Worm (Caenorhabditis elegans) whole organism, L1 larva: ENCODE results near the gene ttr-16.

Experiments
- C16A3.4 ChIP-seq: fragments of 150-350 bp; optimal IDR thresholded peaks from 2 replicates; lab custom pipeline; 2014; ENCODE audit warnings: missing biosample characterization, missing genetic modification characterization
- C34B4.2 ChIP-seq: sonication (generic microtip); optimal IDR thresholded peaks from 2 replicates; lab custom pipeline; 2017; ENCODE audit warnings: mild to moderate bottlenecking, missing genetic modification characterization, missing compliant biosample characterization
- F16B12.6 ChIP-seq: fragments of 150-350 bp; optimal IDR thresholded peaks from 2 replicates; lab custom pipeline; 2014; ENCODE audit warnings: missing biosample characterization, missing genetic modification characterization
- Y116A8C.19 ChIP-seq: sonication (generic microtip); optimal IDR thresholded peaks from 2 replicates; lab custom pipeline; 2016; ENCODE audit warnings: missing compliant biosample characterization, missing genetic modification characterization, borderline replicate concordance
- aha-1 ChIP-seq: fragments of 150-350 bp; optimal IDR thresholded peaks from 2 replicates; lab custom pipeline; 2014; ENCODE audit warnings: missing biosample characterization, missing genetic modification characterization
- alr-1 ChIP-seq: fragments of 200-800 bp; sonication (Bioruptor generic); optimal IDR thresholded peaks from 2 replicates; lab custom pipeline; 2018; ENCODE audit warnings: borderline replicate concordance, mild to moderate bottlenecking, missing genetic modification characterization, missing compliant biosample characterization
- aly-2 ChIP-seq: fragments of 150-350 bp; optimal IDR thresholded peaks from 2 replicates; lab custom pipeline; 2014; ENCODE audit warnings: missing biosample characterization, missing genetic modification characterization
- ama-1 ChIP-seq: fragments of 150-350 bp; optimal IDR thresholded peaks from 2 replicates; lab custom pipeline; 2014
- blmp-1 ChIP-seq: fragments of 150-350 bp; optimal IDR thresholded peaks from 2 replicates; lab custom pipeline; 2014; ENCODE audit warnings: missing biosample characterization, missing genetic modification characterization
- ceh-82 ChIP-seq, 3 experiments: fragments of 150-350 bp in 1 of 3; sonication (generic microtip) in 2 of 3; optimal IDR thresholded peaks; 2 replicates each; lab custom pipeline; 2014 to 2017; ENCODE audit warnings: missing biosample characterization in 3 of 3, missing genetic modification characterization in 3 of 3
- ceh-88 ChIP-seq: fragments of 200-800 bp; sonication (Bioruptor generic); IDR thresholded peaks from 2 replicates; pipeline ENCODE4 v1.3.6; 2022; ENCODE audit warnings: missing genetic modification characterization, missing compliant biosample characterization
- dpl-1 ChIP-seq, 3 experiments: fragments of 150-350 bp in 2 of 3; sonication (generic microtip) in 1 of 3; optimal IDR thresholded peaks; 2 replicates each; lab custom pipeline; 2014 to 2017; ENCODE audit warnings: missing biosample characterization in 3 of 3, missing genetic modification characterization in 3 of 3, missing genetic modification reagents in 3 of 3
- efl-3 ChIP-seq: fragments of 200-800 bp; sonication (Bioruptor generic); optimal IDR thresholded peaks from 2 replicates; lab custom pipeline; 2018; ENCODE audit warnings: mild to moderate bottlenecking, missing genetic modification characterization, missing compliant biosample characterization
- egl-13 ChIP-seq: sonication (generic microtip); optimal IDR thresholded peaks from 2 replicates; lab custom pipeline; 2016; ENCODE audit warnings: missing genotype, missing genetic modification reagents, missing genetic modification characterization, missing compliant biosample characterization
- elt-2 ChIP-seq: sonication (generic microtip); optimal IDR thresholded peaks from 2 replicates; lab custom pipeline; 2016; ENCODE audit warnings: missing genetic modification characterization, mild to moderate bottlenecking, inconsistent platforms, missing compliant biosample characterization, missing genetic modification reagents
- elt-3 ChIP-seq, 6 experiments: fragments of 150-350 bp in 1 of 6; sonication (generic microtip); optimal IDR thresholded peaks; 2 replicates each; lab custom pipeline; 2017 to 2018; ENCODE audit warnings: missing biosample characterization in 6 of 6, missing genetic modification characterization in 6 of 6, inconsistent platforms in 1 of 6
- ets-5 ChIP-seq: fragments of 200-800 bp; sonication (Bioruptor generic); IDR thresholded peaks from 2 replicates; pipeline ENCODE4 v1.3.6; 2022; ENCODE audit warnings: missing genetic modification characterization, missing compliant biosample characterization
- fkh-10 ChIP-seq: sonication (generic microtip); optimal IDR thresholded peaks from 2 replicates; lab custom pipeline; 2017; ENCODE audit warnings: missing biosample characterization, missing genetic modification reagents, missing genetic modification characterization
- fkh-4 ChIP-seq: sonication (generic microtip); optimal IDR thresholded peaks from 2 replicates; lab custom pipeline; 2016; ENCODE audit warnings: missing compliant biosample characterization, missing genetic modification characterization, borderline replicate concordance
- fkh-8 ChIP-seq: sonication (generic microtip); optimal IDR thresholded peaks from 2 replicates; lab custom pipeline; 2016; ENCODE audit warnings: mild to moderate bottlenecking, missing genetic modification characterization, missing compliant biosample characterization
- fos-1 ChIP-seq: fragments of 150-350 bp; optimal IDR thresholded peaks from 2 replicates; lab custom pipeline; 2014; ENCODE audit warnings: missing biosample characterization, missing genetic modification characterization
- hlh-17 ChIP-seq: fragments of 200-800 bp; sonication (Bioruptor generic); optimal IDR thresholded peaks from 2 replicates; lab custom pipeline; 2018; ENCODE audit warnings: missing genetic modification characterization, mild to moderate bottlenecking, missing compliant biosample characterization, moderate library complexity, borderline replicate concordance
- hlh-4 ChIP-seq: sonication (generic microtip); optimal IDR thresholded peaks from 2 replicates; lab custom pipeline; 2016; ENCODE audit warnings: mild to moderate bottlenecking, missing genetic modification characterization, missing compliant biosample characterization
- hpl-2 ChIP-seq: fragments of 150-350 bp; optimal IDR thresholded peaks from 2 replicates; lab custom pipeline; 2014; ENCODE audit warnings: missing biosample characterization, missing genetic modification reagents, missing genetic modification characterization
- irx-1 ChIP-seq: sonication (generic microtip); optimal IDR thresholded peaks from 2 replicates; lab custom pipeline; 2016; ENCODE audit warnings: missing genetic modification characterization, missing compliant biosample characterization
- isw-1 ChIP-seq: fragments of 200-800 bp; sonication (Bioruptor generic); IDR thresholded peaks from 2 replicates; pipeline ENCODE4 v1.3.6; 2022; ENCODE audit warnings: missing genetic modification characterization, missing compliant biosample characterization
- jun-1 ChIP-seq: fragments of 150-350 bp; optimal IDR thresholded peaks from 2 replicates; lab custom pipeline; 2014; ENCODE audit warnings: missing biosample characterization, missing genetic modification reagents, missing genetic modification characterization
- lin-13 ChIP-seq: fragments of 150-350 bp; optimal IDR thresholded peaks from 2 replicates; lab custom pipeline; 2014; ENCODE audit warnings: missing biosample characterization, missing genetic modification reagents, missing genetic modification characterization
- lin-35 ChIP-seq, 2 experiments: fragments of 150-350 bp; optimal IDR thresholded peaks; 2 replicates each; lab custom pipeline; 2014; ENCODE audit warnings: missing biosample characterization in 2 of 2, missing genetic modification characterization in 2 of 2, missing genetic modification reagents in 2 of 2
- lir-3 ChIP-seq: sonication (generic microtip); optimal IDR thresholded peaks from 2 replicates; lab custom pipeline; 2016; ENCODE audit warnings: mild to moderate bottlenecking, missing genetic modification characterization, moderate library complexity, missing compliant biosample characterization; ENCODE audit not compliant: poor library complexity
- nhr-11 ChIP-seq: fragments of 150-350 bp; optimal IDR thresholded peaks from 2 replicates; lab custom pipeline; 2014; ENCODE audit warnings: missing biosample characterization, missing genetic modification characterization
- nhr-28 ChIP-seq: fragments of 150-350 bp; optimal IDR thresholded peaks from 2 replicates; lab custom pipeline; 2014; ENCODE audit warnings: missing biosample characterization, missing genetic modification characterization
- nhr-47 ChIP-seq: sonication (generic microtip); optimal IDR thresholded peaks from 2 replicates; lab custom pipeline; 2016; ENCODE audit warnings: mild to moderate bottlenecking, missing genetic modification characterization, moderate library complexity, missing compliant biosample characterization
- nhr-76 ChIP-seq: sonication (generic microtip); optimal IDR thresholded peaks from 2 replicates; lab custom pipeline; 2017; ENCODE audit warnings: missing biosample characterization, missing genetic modification characterization
- nhr-77 ChIP-seq: fragments of 150-350 bp; optimal IDR thresholded peaks from 2 replicates; lab custom pipeline; 2014; ENCODE audit warnings: missing biosample characterization, missing genetic modification characterization
- nhr-85 ChIP-seq: sonication (generic microtip); peaks from one replicate; lab custom pipeline; 2016; ENCODE audit warnings: missing genetic modification characterization, inconsistent platforms, missing compliant biosample characterization
- nhr-90 ChIP-seq: sonication (generic microtip); optimal IDR thresholded peaks from 2 replicates; lab custom pipeline; 2016; ENCODE audit warnings: mild to moderate bottlenecking, missing genetic modification characterization, missing compliant biosample characterization; ENCODE audit not compliant: poor library complexity
- pqm-1 ChIP-seq: sonication (generic microtip); optimal IDR thresholded peaks from 3 replicates; lab custom pipeline; 2017; ENCODE audit warnings: missing biosample characterization, missing genetic modification characterization
- rnt-1 ChIP-seq: sonication (generic microtip); optimal IDR thresholded peaks from 2 replicates; lab custom pipeline; 2016; ENCODE audit warnings: mild to moderate bottlenecking, missing genetic modification characterization, moderate library complexity, missing compliant biosample characterization
- skn-1 ChIP-seq: fragments of 150-350 bp; optimal IDR thresholded peaks from 2 replicates; lab custom pipeline; 2014; ENCODE audit warnings: missing biosample characterization, missing genetic modification characterization
- snu-23 ChIP-seq: sonication (generic microtip); optimal IDR thresholded peaks from 2 replicates; lab custom pipeline; 2016; ENCODE audit warnings: missing genetic modification characterization, missing compliant biosample characterization
- sptf-1 ChIP-seq: fragments of 150-350 bp; optimal IDR thresholded peaks from 2 replicates; lab custom pipeline; 2014; ENCODE audit warnings: missing biosample characterization, missing genetic modification characterization
- sup-37 ChIP-seq: fragments of 200-800 bp; sonication (Bioruptor generic); optimal IDR thresholded peaks from 2 replicates; lab custom pipeline; 2018; ENCODE audit warnings: mild to moderate bottlenecking, missing genetic modification characterization, missing compliant biosample characterization
- swsn-7 ChIP-seq: sonication (generic microtip); optimal IDR thresholded peaks from 2 replicates; lab custom pipeline; 2016; ENCODE audit warnings: missing genetic modification characterization, missing compliant biosample characterization
- tbx-2 ChIP-seq: sonication (generic microtip); optimal IDR thresholded peaks from 2 replicates; lab custom pipeline; 2016; ENCODE audit warnings: missing genetic modification characterization, missing compliant biosample characterization
- tlp-1 ChIP-seq: fragments of 150-350 bp; optimal IDR thresholded peaks from 2 replicates; lab custom pipeline; 2014; ENCODE audit warnings: missing biosample characterization, missing genetic modification characterization
- unc-130 ChIP-seq: fragments of 150-350 bp; optimal IDR thresholded peaks from 2 replicates; lab custom pipeline; 2017; ENCODE audit warnings: missing biosample characterization, missing genetic modification characterization, inconsistent platforms
- unc-30 ChIP-seq: sonication (generic microtip); optimal IDR thresholded peaks from 2 replicates; lab custom pipeline; 2017; ENCODE audit warnings: missing biosample characterization, missing genetic modification characterization
- unc-86 ChIP-seq: sonication (generic microtip); optimal IDR thresholded peaks from 2 replicates; lab custom pipeline; 2016; ENCODE audit warnings: missing genetic modification characterization, missing compliant biosample characterization
- unc-98 ChIP-seq: fragments of 200-800 bp; sonication (Bioruptor generic); IDR thresholded peaks from 2 replicates; pipeline ENCODE4 v1.3.6; 2022; ENCODE audit warnings: missing genetic modification characterization, missing compliant biosample characterization
- vab-15 ChIP-seq: sonication (generic microtip); optimal IDR thresholded peaks from 2 replicates; lab custom pipeline; 2017; ENCODE audit warnings: missing genotype, mild to moderate bottlenecking, missing genetic modification characterization, missing compliant biosample characterization
- xbp-1 ChIP-seq: sonication (generic microtip); optimal IDR thresholded peaks from 2 replicates; lab custom pipeline; 2016; ENCODE audit warnings: missing genetic modification characterization, missing compliant biosample characterization
- zip-4 ChIP-seq: fragments of 200-800 bp; sonication (Bioruptor generic); optimal IDR thresholded peaks from 2 replicates; lab custom pipeline; 2018; ENCODE audit warnings: mild to moderate bottlenecking, missing genetic modification characterization, moderate library complexity, missing compliant biosample characterization
- ztf-4 ChIP-seq: fragments of 150-350 bp; optimal IDR thresholded peaks from 2 replicates; lab custom pipeline; 2014; ENCODE audit warnings: missing biosample characterization, missing genetic modification characterization

Gene ttr-16

DNA sequence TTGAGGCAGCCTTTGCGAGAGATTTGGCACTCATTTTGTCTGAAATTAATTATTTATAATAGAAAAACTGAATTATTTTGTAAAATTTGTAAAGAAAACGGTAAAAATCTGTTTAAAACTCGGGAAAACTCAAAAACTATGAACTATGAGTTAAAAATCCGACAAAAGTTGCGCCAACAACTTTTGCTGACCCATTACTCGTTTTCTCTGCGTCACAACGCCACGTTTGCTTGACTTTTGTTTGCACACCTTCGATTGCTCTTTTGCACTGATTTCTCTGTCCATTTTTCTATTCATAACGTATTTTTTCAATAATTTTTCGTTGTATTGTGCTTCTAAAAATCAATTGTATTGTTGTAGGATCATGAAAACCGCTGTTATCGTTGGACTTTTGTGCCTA, 27.7 kb downstream of the ttr-16 start, which contains the start of gene fkb-1:
Gene fkb-1 (plus strand): TSS at position 361 of the 400 bp plus-strand sequence.
- TF ChIP-seq C16A3.4 (tag; lab: Kevin White, UChicago), result peak; percentile 73
- TF ChIP-seq hlh-4 (tag; lab: Kevin White, UChicago), result no peak
- no peak for TF ChIP-seq ztf-4 (tag; lab: Kevin White, UChicago)
- TF ChIP-seq tlp-1 (tag; lab: Kevin White, UChicago), result no peak
- TF ChIP-seq blmp-1 (tag; lab: Kevin White, UChicago), result peak; percentile 29
- TF ChIP-seq unc-130 (tag; lab: Kevin White, UChicago), result peak; percentile 42
- peak; percentile 25; the same call in 1 of the 2 replicates for TF ChIP-seq ceh-88 (GFP tag; lab: Robert Waterston, UW)
- TF ChIP-seq ceh-82 (tag; optimal IDR thresholded peaks at IDR 0.05; lab: Kevin White, UChicago), result peak; percentile 39 to 67 (median 60)
- TF ChIP-seq efl-3 (GFP tag; lab: Kevin White, UChicago), result no peak
- TF ChIP-seq snu-23 (GFP tag; lab: Kevin White, UChicago), result peak; percentile 86
- TF ChIP-seq irx-1 (tag; lab: Kevin White, UChicago), result peak; percentile 61
- TF ChIP-seq ets-5 (GFP tag; lab: Robert Waterston, UW), result no peak
- TF ChIP-seq ama-1 (lab: Kevin White, UChicago), result no peak
- TF ChIP-seq fos-1, result peak; percentile 27
- TF ChIP-seq unc-30 (tag; lab: Kevin White, UChicago), result no peak
- TF ChIP-seq rnt-1, result peak; percentile 74
- TF ChIP-seq hlh-17, result no peak
- TF ChIP-seq lir-3 (tag; lab: Kevin White, UChicago), result peak; percentile 13
- peak; percentile 58 for TF ChIP-seq fkh-8 (tag; lab: Kevin White, UChicago)
- no peak for TF ChIP-seq sup-37 (GFP tag; lab: Kevin White, UChicago)
- peak; percentile 3 for TF ChIP-seq elt-2 (tag; lab: Kevin White, UChicago)
- TF ChIP-seq aha-1 (tag; lab: Kevin White, UChicago), result no peak
- TF ChIP-seq nhr-76 (tag; lab: Kevin White, UChicago), result no peak
- TF ChIP-seq F16B12.6 (tag; lab: Kevin White, UChicago), result peak; percentile 47
- peak; percentile 47 for TF ChIP-seq lin-13 (GFP tag; lab: Kevin White, UChicago)
- TF ChIP-seq sptf-1, result no peak
- peak; percentile 84 for TF ChIP-seq nhr-85 (tag; lab: Kevin White, UChicago)
- peak; percentile 94 for TF ChIP-seq xbp-1 (tag; lab: Kevin White, UChicago)
- no peak for TF ChIP-seq unc-98 (GFP tag; lab: Robert Waterston, UW)
- peak; percentile 80 for TF ChIP-seq nhr-47 (tag; lab: Kevin White, UChicago)
- TF ChIP-seq jun-1 (tag; lab: Kevin White, UChicago), result peak; percentile 30
- TF ChIP-seq dpl-1 (GFP tag; optimal IDR thresholded peaks at IDR 0.05; lab: Kevin White, UChicago), result peak; percentile 59 to 75 (median 74)
- TF ChIP-seq lin-35 (GFP tag; optimal IDR thresholded peaks at IDR 0.05; lab: Kevin White, UChicago), result peak; percentile 79
- peak; percentile 76 for TF ChIP-seq tbx-2 (tag; lab: Kevin White, UChicago)
- TF ChIP-seq nhr-11 (tag; lab: Kevin White, UChicago), result peak; percentile 45
- TF ChIP-seq fkh-10 (GFP tag; lab: Kevin White, UChicago), result no peak
- TF ChIP-seq Y116A8C.19 (tag; lab: Kevin White, UChicago), result no peak
- no peak for TF ChIP-seq skn-1
- TF ChIP-seq alr-1 (tag; lab: Kevin White, UChicago), result no peak
- no peak for TF ChIP-seq fkh-4 (tag; lab: Kevin White, UChicago)
- peak; percentile 55 for TF ChIP-seq nhr-90 (tag; lab: Kevin White, UChicago)
- peak; percentile 47 for TF ChIP-seq egl-13 (tag; lab: Kevin White, UChicago)
- TF ChIP-seq zip-4 (GFP tag; lab: Kevin White, UChicago), result no peak
- TF ChIP-seq unc-86 (tag; lab: Kevin White, UChicago), result peak; percentile 56
- TF ChIP-seq aly-2, result no peak
- no peak for TF ChIP-seq hpl-2 (GFP tag; lab: Kevin White, UChicago)
- peak in 1 of 6 experiments; percentile 45 for TF ChIP-seq elt-3 (tag; optimal IDR thresholded peaks at IDR 0.05; lab: Kevin White, UChicago)
- TF ChIP-seq nhr-28, result no peak
- TF ChIP-seq vab-15 (tag; lab: Kevin White, UChicago), result no peak
- peak; percentile 79 for TF ChIP-seq swsn-7
- TF ChIP-seq C34B4.2 (tag; lab: Kevin White, UChicago), result no peak
- no peak for TF ChIP-seq pqm-1
- peak; percentile 39 for TF ChIP-seq nhr-77 (tag; lab: Kevin White, UChicago)
- TF ChIP-seq isw-1 (GFP tag; lab: Robert Waterston, UW), result peak; percentile 43
